Fruit fly (Drosophila melanogaster): ENCODE measurements around the gene w.

DNA sequence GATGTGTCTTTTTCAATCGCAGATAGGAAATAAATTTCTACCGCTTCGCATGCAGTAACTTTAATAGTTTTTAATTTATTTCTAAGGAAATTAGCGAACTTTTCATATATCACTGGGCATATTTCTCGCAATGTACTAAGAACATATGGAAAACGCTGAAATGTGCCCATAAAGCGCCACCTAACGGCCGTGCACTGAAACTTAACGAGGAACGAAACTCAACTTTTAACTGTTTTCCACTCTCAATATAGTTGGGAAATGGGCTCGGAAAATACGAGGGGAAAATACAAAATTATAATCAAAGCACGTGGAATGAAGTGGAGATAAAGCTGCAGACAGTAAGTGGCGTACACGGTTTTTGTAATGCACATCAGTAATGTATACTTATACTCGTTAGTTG is 7.5 kb upstream of the w start:
- TF ChIP-seq CG8159 (tag; optimal IDR thresholded peaks at IDR 0.05) (no peak), CG8301 (tag; optimal IDR thresholded peaks at IDR 0.05) (no peak), CG13204 (GFP tag; optimal IDR thresholded peaks at IDR 0.05) (no peak), CG9948 (tag; optimal IDR thresholded peaks at IDR 0.05) (no peak)
